Worm (Caenorhabditis elegans): ENCODE results near the gene F59A7.11.

Gene F59A7.11

ce11 chrV:2013824-2014223 is at the start of gene F59A7.11:
Gene F59A7.11, minus strand, starts transcription at chrV:2013924.
- TF ChIP-seq egl-13 (tag; optimal IDR thresholded peaks at IDR 0.05) (no peak), pqm-1 (tag; optimal IDR thresholded peaks at IDR 0.05) (no peak), vab-15 (tag; optimal IDR thresholded peaks at IDR 0.05) (no peak), sptf-1 (tag; optimal IDR thresholded peaks at IDR 0.05) (no peak), zip-4 (GFP tag; optimal IDR thresholded peaks at IDR 0.05) (no peak), mef-2 (tag; optimal IDR thresholded peaks at IDR 0.05) (no peak), hlh-17 (GFP tag; optimal IDR thresholded peaks at IDR 0.05; ENCODE audit: borderline replicate concordance) (no peak)

ce11 chrV:2057324-2057723 is 43.6 kb upstream of the F59A7.11 start, which contains the start of gene comt-3:
Gene comt-3, plus strand, starts transcription at chrV:2057537.
- TF ChIP-seq fkh-4 (tag; optimal IDR thresholded peaks at IDR 0.05; ENCODE audit: borderline replicate concordance) (no peak), lin-35 (GFP tag; optimal IDR thresholded peaks at IDR 0.05) (peak in 1 of 2 experiments; percentile 3), nhr-20 (tag; optimal IDR thresholded peaks at IDR 0.05) (peak; percentile 39), alr-1 (tag; optimal IDR thresholded peaks at IDR 0.05; ENCODE audit: borderline replicate concordance) (no peak), nhr-71 (tag; optimal IDR thresholded peaks at IDR 0.05) (peak; percentile 8), pqm-1 (tag; optimal IDR thresholded peaks at IDR 0.05) (no peak), lsy-2 (tag; optimal IDR thresholded peaks at IDR 0.05) (no peak), nhr-84 (tag; optimal IDR thresholded peaks at IDR 0.05) (no peak), aha-1 (tag; optimal IDR thresholded peaks at IDR 0.05) (no peak), elt-2 (tag; optimal IDR thresholded peaks at IDR 0.05) (no peak), ceh-8 (GFP tag; optimal IDR thresholded peaks at IDR 0.05) (no peak), hlh-17 (GFP tag; optimal IDR thresholded peaks at IDR 0.05; ENCODE audit: borderline replicate concordance) (no peak), ama-1 (optimal IDR thresholded peaks at IDR 0.05) (no peak), skn-1 (tag; optimal IDR thresholded peaks at IDR 0.05) (peak; percentile 99), zip-4 (GFP tag; optimal IDR thresholded peaks at IDR 0.05) (peak; percentile 22), efl-1 (optimal IDR thresholded peaks at IDR 0.05) (no peak), efl-1 (GFP tag; optimal IDR thresholded peaks at IDR 0.05 in 1 of 2) (peak in 1 of 2 experiments; percentile 24), nhr-47 (tag; optimal IDR thresholded peaks at IDR 0.05) (no peak)

- TF ChIP-seq sox-4 (tag; optimal IDR thresholded peaks at IDR 0.05) (no peak), lin-14 (GFP tag; optimal IDR thresholded peaks at IDR 0.05) (peak; percentile 87), nhr-90 (tag; optimal IDR thresholded peaks at IDR 0.05; ENCODE audit: poor library complexity) (no peak), fkh-4 (tag; optimal IDR thresholded peaks at IDR 0.05; ENCODE audit: borderline replicate concordance) (no peak), aly-2 (tag; optimal IDR thresholded peaks at IDR 0.05) (no peak), nhr-76 (tag; optimal IDR thresholded peaks at IDR 0.05) (no peak), fkh-8 (tag; optimal IDR thresholded peaks at IDR 0.05) (peak; percentile 15), sup-37 (GFP tag; optimal IDR thresholded peaks at IDR 0.05) (no peak), dsc-1 (tag; optimal IDR thresholded peaks at IDR 0.05) (peak; percentile 15), grh-1 (GFP tag; IDR thresholded peaks at IDR 0.05) (no peak), snu-23 (GFP tag; optimal IDR thresholded peaks at IDR 0.05) (peak; percentile 33), F16B12.6 (tag; optimal IDR thresholded peaks at IDR 0.05) (peak; percentile 60), efl-1 (optimal IDR thresholded peaks at IDR 0.05) (peak; percentile 17 to 19), efl-1 (GFP tag; optimal IDR thresholded peaks at IDR 0.05 in 1 of 2) (no peak), C34B4.2 (tag; optimal IDR thresholded peaks at IDR 0.05) (no peak), nhr-12 (tag; optimal IDR thresholded peaks at IDR 0.05) (no peak), mep-1 (tag; optimal IDR thresholded peaks at IDR 0.05) (peak; percentile 17), nhr-20 (tag; optimal IDR thresholded peaks at IDR 0.05) (peak; percentile 33), snpc-4 (tag; optimal IDR thresholded peaks at IDR 0.05) (no peak), aha-1 (tag; optimal IDR thresholded peaks at IDR 0.05) (no peak), xbp-1 (tag; optimal IDR thresholded peaks at IDR 0.05) (no peak), lsy-2 (tag; optimal IDR thresholded peaks at IDR 0.05) (peak in 1 of 2 experiments; percentile 20), lin-13 (GFP tag; optimal IDR thresholded peaks at IDR 0.05) (no peak), egl-27 (tag; optimal IDR thresholded peaks at IDR 0.05) (no peak), nhr-85 (tag) (peak; percentile 56), isw-1 (GFP tag; IDR thresholded peaks at IDR 0.05) (no peak), fkh-10 (GFP tag; optimal IDR thresholded peaks at IDR 0.05) (no peak), blmp-1 (tag; optimal IDR thresholded peaks at IDR 0.05) (peak; percentile 47), ama-1 (optimal IDR thresholded peaks at IDR 0.05) (no peak), nhr-71 (tag; optimal IDR thresholded peaks at IDR 0.05) (peak; percentile 8), nhr-47 (tag; optimal IDR thresholded peaks at IDR 0.05) (no peak), swsn-7 (tag; optimal IDR thresholded peaks at IDR 0.05) (no peak), elt-2 (tag; optimal IDR thresholded peaks at IDR 0.05) (peak; percentile 12), rnt-1 (tag; optimal IDR thresholded peaks at IDR 0.05) (no peak)
These were observed 42.2 kb upstream of the F59A7.11 start for ce11 chrV:2055765-2056504.

All from whole organism, L1 larva.